Fruit fly (Drosophila melanogaster) whole organism, embryonic: ENCODE results near the gene His3.3B.

Experiments
- CG10565 ChIP-seq: fragments of 200-800 bp; sonication (Bioruptor generic); optimal IDR thresholded peaks from 3 replicates; lab custom pipeline; 2016; ENCODE audit warnings: missing biosample characterization, mild to moderate bottlenecking, missing genetic modification characterization
- CG12104 ChIP-seq: fragments of 200-800 bp; sonication (Bioruptor generic); optimal IDR thresholded peaks from 3 replicates; lab custom pipeline; 2016; ENCODE audit warnings: missing biosample characterization, missing genetic modification characterization
- CG12236 ChIP-seq: fragments of 200-800 bp; sonication (Bioruptor generic); optimal IDR thresholded peaks from 2 replicates; lab custom pipeline; 2016; ENCODE audit warnings: missing biosample characterization, missing genetic modification characterization
- CG12659 ChIP-seq: fragments of 200-800 bp; sonication (Bioruptor generic); optimal IDR thresholded peaks from 3 replicates; lab custom pipeline; 2017; ENCODE audit warnings: mild to moderate bottlenecking, missing biosample characterization, missing genetic modification reagents, missing genetic modification characterization
- CG15479 ChIP-seq: fragments of 200-800 bp; sonication (Bioruptor generic); optimal IDR thresholded peaks from 3 replicates; lab custom pipeline; 2019; ENCODE audit warnings: missing biosample characterization, mild to moderate bottlenecking, missing genetic modification characterization, moderate library complexity
- CG15514 ChIP-seq: fragments of 200-800 bp; sonication (Bioruptor generic); optimal IDR thresholded peaks from 3 replicates; lab custom pipeline; 2017; ENCODE audit warnings: missing biosample characterization, missing genetic modification characterization, mild to moderate bottlenecking, moderate library complexity, missing genetic modification reagents
- CG1602 ChIP-seq: fragments of 200-800 bp; sonication (Bioruptor generic); optimal IDR thresholded peaks from 3 replicates; lab custom pipeline; 2016; ENCODE audit warnings: missing biosample characterization, missing genetic modification characterization
- CG32772 ChIP-seq: fragments of 200-800 bp; sonication (Bioruptor generic); IDR thresholded peaks from 2 replicates; pipeline ENCODE4 v1.3.6; 2022; ENCODE audit warnings: missing biosample characterization, missing genetic modification characterization
- CG34422 ChIP-seq: fragments of 200-800 bp; sonication (Bioruptor generic); IDR thresholded peaks from 3 replicates; pipeline ENCODE4 v1.3.6; 2022; ENCODE audit warnings: missing biosample characterization, missing genetic modification characterization
- CG7745 ChIP-seq: fragments of 200-800 bp; sonication (Bioruptor generic); optimal IDR thresholded peaks from 2 replicates; lab custom pipeline; 2018; ENCODE audit warnings: missing biosample characterization, mild to moderate bottlenecking, missing genetic modification characterization, moderate library complexity
- CG7928 ChIP-seq: fragments of 200-800 bp; sonication (Bioruptor generic); optimal IDR thresholded peaks from 2 replicates; lab custom pipeline; 2017; ENCODE audit warnings: missing biosample characterization, mild to moderate bottlenecking, missing genetic modification characterization
- CG9817 ChIP-seq: fragments of 200-800 bp; sonication (Bioruptor generic); optimal IDR thresholded peaks from 2 replicates; lab custom pipeline; 2018; ENCODE audit warnings: missing biosample characterization, mild to moderate bottlenecking, missing genetic modification characterization, moderate library complexity
- CHES-1-like ChIP-seq: fragments of 200-800 bp; sonication (Bioruptor generic); optimal IDR thresholded peaks from 2 replicates; lab custom pipeline; 2016; ENCODE audit warnings: missing biosample characterization, missing genetic modification characterization
- CTCF ChIP-seq: fragments of 200-800 bp; sonication (Bioruptor generic); optimal IDR thresholded peaks from 2 replicates; lab custom pipeline; 2017; ENCODE audit warnings: missing biosample characterization, mild to moderate bottlenecking, missing genetic modification characterization, moderate library complexity
- CoRest ChIP-seq: fragments of 200-800 bp; sonication (Bioruptor generic); optimal IDR thresholded peaks from 3 replicates; lab custom pipeline; 2018; ENCODE audit warnings: missing biosample characterization, mild to moderate bottlenecking, missing genetic modification characterization, moderate library complexity
- Gug ChIP-seq: fragments of 200-800 bp; sonication (Bioruptor generic); IDR thresholded peaks from 4 replicates; pipeline ENCODE4 v1.3.6; 2022; ENCODE audit warnings: missing biosample characterization, missing genetic modification characterization
- Hand ChIP-seq: fragments of 200-800 bp; sonication (Bioruptor generic); optimal IDR thresholded peaks from 2 replicates; lab custom pipeline; 2017; ENCODE audit warnings: mild to moderate bottlenecking, missing biosample characterization, missing genetic modification reagents, missing genetic modification characterization
- Hmr ChIP-seq: fragments of 200-800 bp; sonication (Bioruptor generic); optimal IDR thresholded peaks from 3 replicates; lab custom pipeline; 2017; ENCODE audit warnings: mild to moderate bottlenecking, missing biosample characterization, missing genetic modification reagents, missing genetic modification characterization
- Hmx ChIP-seq: fragments of 200-800 bp; sonication (Bioruptor generic); optimal IDR thresholded peaks from 2 replicates; lab custom pipeline; 2016; ENCODE audit warnings: missing biosample characterization, missing genetic modification characterization
- Lhr ChIP-seq: fragments of 200-800 bp; sonication (Bioruptor generic); optimal IDR thresholded peaks from 3 replicates; lab custom pipeline; 2017; ENCODE audit warnings: mild to moderate bottlenecking, missing biosample characterization, missing genetic modification reagents, missing genetic modification characterization
- MESR4 ChIP-seq: fragments of 200-800 bp; sonication (Bioruptor generic); optimal IDR thresholded peaks from 2 replicates; lab custom pipeline; 2018; ENCODE audit warnings: missing biosample characterization, mild to moderate bottlenecking, missing genetic modification characterization, moderate library complexity
- Myb ChIP-seq: fragments of 200-800 bp; sonication (Bioruptor generic); optimal IDR thresholded peaks from 2 replicates; lab custom pipeline; 2016; ENCODE audit warnings: missing biosample characterization, missing genetic modification characterization
- NFAT ChIP-seq: fragments of 200-800 bp; sonication (Bioruptor generic); IDR thresholded peaks from 2 replicates; pipeline ENCODE4 v1.3.6; 2022; ENCODE audit warnings: missing biosample characterization, missing genetic modification characterization
- NK7.1 ChIP-seq: fragments of 200-800 bp; sonication (Bioruptor generic); optimal IDR thresholded peaks from 3 replicates; lab custom pipeline; 2016; ENCODE audit warnings: missing biosample characterization, missing genetic modification characterization
- Nf-YC ChIP-seq: fragments of 200-800 bp; optimal IDR thresholded peaks from 3 replicates; lab custom pipeline; 2019; ENCODE audit warnings: missing biosample characterization, mild to moderate bottlenecking, missing genetic modification characterization, moderate library complexity
- Spps ChIP-seq: fragments of 200-800 bp; sonication (Bioruptor generic); optimal IDR thresholded peaks from 2 replicates; lab custom pipeline; 2018; ENCODE audit warnings: missing biosample characterization, mild to moderate bottlenecking, missing genetic modification characterization
- Xrp1 ChIP-seq: fragments of 200-800 bp; sonication (Bioruptor generic); IDR thresholded peaks from 2 replicates; pipeline ENCODE4 v1.3.6; 2022; ENCODE audit warnings: missing biosample characterization, missing genetic modification characterization
- amos ChIP-seq: fragments of 200-800 bp; sonication (Bioruptor generic); IDR thresholded peaks from 2 replicates; pipeline ENCODE4 v1.3.6; 2022; ENCODE audit warnings: missing biosample characterization, missing genetic modification characterization; ENCODE audit not compliant: partially characterized antibody
- ap ChIP-seq: fragments of 200-800 bp; sonication (Bioruptor generic); IDR thresholded peaks from 2 replicates; pipeline ENCODE4 v1.3.6; 2022; ENCODE audit warnings: missing biosample characterization, missing genetic modification characterization
- bcd ChIP-seq: fragments of 200-800 bp; sonication (Bioruptor generic); optimal IDR thresholded peaks from 2 replicates; lab custom pipeline; 2017; ENCODE audit warnings: missing biosample characterization, mild to moderate bottlenecking, missing genetic modification characterization
- bsh ChIP-seq, 2 experiments: fragments of 200-800 bp; sonication (Bioruptor generic); optimal IDR thresholded peaks; 2 replicates each; lab custom pipeline; 2017 to 2018; ENCODE audit warnings: mild to moderate bottlenecking in 2 of 2, missing biosample characterization in 2 of 2, missing genetic modification characterization in 2 of 2, moderate library complexity in 1 of 2
- caup ChIP-seq: fragments of 200-800 bp; sonication (Bioruptor generic); optimal IDR thresholded peaks from 3 replicates; lab custom pipeline; 2017; ENCODE audit warnings: missing biosample characterization, mild to moderate bottlenecking, missing genetic modification characterization, moderate library complexity; ENCODE audit not compliant: severe bottlenecking
- dan ChIP-seq: fragments of 200-800 bp; sonication (Bioruptor generic); IDR thresholded peaks from 2 replicates; pipeline ENCODE4 v1.3.6; 2022; ENCODE audit warnings: missing biosample characterization, missing genetic modification characterization
- dysf ChIP-seq: fragments of 200-800 bp; sonication (Bioruptor generic); IDR thresholded peaks from 3 replicates; pipeline ENCODE4 v1.3.6; 2022; ENCODE audit warnings: missing biosample characterization, missing genetic modification characterization
- fd102C ChIP-seq: fragments of 200-800 bp; sonication (Bioruptor generic); optimal IDR thresholded peaks from 2 replicates; lab custom pipeline; 2018; ENCODE audit warnings: missing biosample characterization, mild to moderate bottlenecking, missing genetic modification characterization, moderate library complexity
- her ChIP-seq: fragments of 200-800 bp; sonication (Bioruptor generic); optimal IDR thresholded peaks from 2 replicates; lab custom pipeline; 2016; ENCODE audit warnings: missing biosample characterization, missing genetic modification characterization
- knrl ChIP-seq: fragments of 200-800 bp; sonication (Bioruptor generic); IDR thresholded peaks from 3 replicates; pipeline ENCODE4 v1.3.6; 2022; ENCODE audit warnings: missing biosample characterization, missing genetic modification characterization; ENCODE audit not compliant: partially characterized antibody
- mirr ChIP-seq: fragments of 200-800 bp; sonication (Bioruptor generic); optimal IDR thresholded peaks from 3 replicates; lab custom pipeline; 2018; ENCODE audit warnings: missing biosample characterization, mild to moderate bottlenecking, missing genetic modification characterization
- pan ChIP-seq, 4 experiments: fragments of >200 bp in 3 of 4; fragments of 200-800 bp in 1 of 4; sonication (Bioruptor generic) in 1 of 4; optimal IDR thresholded peaks in 3 of 4; IDR thresholded peaks in 1 of 4; 2 replicates each; pipeline versions ENCODE4 v1.3.6 to Lab custom; 2017 to 2022; ENCODE audit warnings: missing biosample characterization in 2 of 4, missing genetic modification characterization in 2 of 4, mixed read lengths in 1 of 4
- pum ChIP-seq: fragments of 200-800 bp; sonication (Bioruptor generic); optimal IDR thresholded peaks from 2 replicates; lab custom pipeline; 2016; ENCODE audit warnings: missing biosample characterization, missing genetic modification characterization
- run ChIP-seq: fragments of 200-800 bp; sonication (Bioruptor generic); optimal IDR thresholded peaks from 3 replicates; lab custom pipeline; 2018; ENCODE audit warnings: missing biosample characterization, mild to moderate bottlenecking, missing genetic modification characterization
- scrt ChIP-seq: fragments of 200-800 bp; sonication (Bioruptor generic); optimal IDR thresholded peaks from 2 replicates; lab custom pipeline; 2018; ENCODE audit warnings: missing biosample characterization, mild to moderate bottlenecking, missing genetic modification characterization, moderate library complexity
- sd ChIP-seq: fragments of 200-800 bp; sonication (Bioruptor generic); optimal IDR thresholded peaks from 3 replicates; lab custom pipeline; 2018; ENCODE audit warnings: missing biosample characterization, mild to moderate bottlenecking, missing genetic modification characterization, moderate library complexity
- sens ChIP-seq: fragments of 200-800 bp; sonication (Bioruptor generic); peaks from one replicate; lab custom pipeline; 2016; ENCODE audit warnings: missing biosample characterization, missing genetic modification characterization
- slp2 ChIP-seq: fragments of 200-800 bp; sonication (Bioruptor generic); optimal IDR thresholded peaks from 2 replicates; lab custom pipeline; 2016; ENCODE audit warnings: missing biosample characterization, missing genetic modification characterization
- sna ChIP-seq: fragments of 200-800 bp; sonication (Bioruptor generic); IDR thresholded peaks from 2 replicates; pipeline ENCODE4 v1.3.6; 2022; ENCODE audit warnings: missing biosample characterization, missing genetic modification characterization; ENCODE audit not compliant: partially characterized antibody
- sug ChIP-seq: fragments of 200-800 bp; optimal IDR thresholded peaks from 2 replicates; lab custom pipeline; 2019; ENCODE audit warnings: missing biosample characterization, mild to moderate bottlenecking, missing genetic modification characterization, moderate library complexity
- trh ChIP-seq: fragments of 200-800 bp; sonication (Bioruptor generic); optimal IDR thresholded peaks from 2 replicates; lab custom pipeline; 2016; ENCODE audit warnings: missing biosample characterization, missing genetic modification characterization
- usp ChIP-seq: fragments of >200 bp; optimal IDR thresholded peaks from 2 replicates; lab custom pipeline; 2017; ENCODE audit warnings: missing biosample characterization, missing genetic modification characterization
- z ChIP-seq: fragments of 200-800 bp; sonication (Bioruptor generic); IDR thresholded peaks from 3 replicates; pipeline ENCODE4 v1.3.6; 2022; ENCODE audit warnings: missing biosample characterization, missing genetic modification characterization

The His3.3B gene

dm6 chrX:9141219-9141618 is 15.2 kb downstream of the His3.3B start (continued):
- TF ChIP-seq Gug (GFP tag; lab: Robert Waterston, UW): peak; percentile 91
- TF ChIP-seq bsh (GFP tag; optimal IDR thresholded peaks at IDR 0.05; lab: Kevin White, UChicago): peak; percentile 26 to 80
- peak; percentile 36 for TF ChIP-seq sd (tag; lab: Kevin White, UChicago)
- peak; percentile 45 for TF ChIP-seq NK7.1 (GFP tag; lab: Kevin White, UChicago)
- TF ChIP-seq amos (GFP tag; lab: Robert Waterston, UW): no peak
- no peak for TF ChIP-seq Hmx (GFP tag; lab: Kevin White, UChicago)
- peak; percentile 7 for TF ChIP-seq scrt (GFP tag; lab: Kevin White, UChicago)
- TF ChIP-seq Xrp1 (GFP tag; lab: Robert Waterston, UW): peak; percentile 93
- TF ChIP-seq CG10565 (GFP tag; lab: Kevin White, UChicago): no peak
- peak; percentile 88 for TF ChIP-seq CG34422 (GFP tag; lab: Robert Waterston, UW)
- TF ChIP-seq fd102C: peak; percentile 26
- no peak for TF ChIP-seq sna (GFP tag; lab: Robert Waterston, UW)
- no peak for TF ChIP-seq CG7928 (GFP tag; lab: Kevin White, UChicago)
- TF ChIP-seq CG7745 (tag; lab: Kevin White, UChicago): no peak
- peak; percentile 43 for TF ChIP-seq CG1602 (GFP tag; lab: Kevin White, UChicago)
- peak; percentile 56 for TF ChIP-seq Myb (GFP tag; lab: Kevin White, UChicago)
- TF ChIP-seq z (GFP tag; lab: Robert Waterston, UW): peak; percentile 25; the same call in 1 of the 3 replicates
- TF ChIP-seq Lhr (GFP tag; lab: Kevin White, UChicago): peak; percentile 3
- peak; percentile 78 for TF ChIP-seq CG32772 (GFP tag; lab: Robert Waterston, UW)
- peak; percentile 55 for TF ChIP-seq Hand
- TF ChIP-seq trh (GFP tag; lab: Kevin White, UChicago): no peak
- peak; percentile 76 for TF ChIP-seq dan (GFP tag; lab: Robert Waterston, UW)
- peak; percentile 17 for TF ChIP-seq CG12236
- TF ChIP-seq CG15514 (GFP tag; lab: Kevin White, UChicago): no peak
- no peak for TF ChIP-seq usp (GFP tag; lab: Kevin White, UChicago)
- TF ChIP-seq CHES-1-like (GFP tag; lab: Kevin White, UChicago): peak; percentile 59
- peak; percentile 34 for TF ChIP-seq CG12104
- peak; percentile 25 for TF ChIP-seq CG15479 (GFP tag; lab: Kevin White, UChicago)
- TF ChIP-seq Nf-YC (tag; lab: Kevin White, UChicago): peak; percentile 47
- peak; percentile 58 for TF ChIP-seq CG12659 (GFP tag; lab: Kevin White, UChicago)
- peak; percentile 77 for TF ChIP-seq pum (GFP tag; lab: Kevin White, UChicago)
- peak; percentile 21 for TF ChIP-seq sug (tag; lab: Kevin White, UChicago)
- TF ChIP-seq NFAT (GFP tag; lab: Robert Waterston, UW): peak; percentile 75
- TF ChIP-seq ap: peak; percentile 74
- TF ChIP-seq pan (optimal IDR thresholded peaks at IDR 0.05; lab: Kevin White, UChicago): no peak
- peak in 1 of 2 experiments; percentile 81 for TF ChIP-seq pan (GFP tag; optimal IDR thresholded peaks at IDR 0.05 in 1 of 2, IDR thresholded peaks at IDR 0.05 in 1 of 2)
- peak; percentile 94 for TF ChIP-seq sens (GFP tag; lab: Kevin White, UChicago)
- TF ChIP-seq MESR4 (GFP tag; lab: Kevin White, UChicago): peak; percentile 32
- TF ChIP-seq mirr (GFP tag; lab: Kevin White, UChicago): peak; percentile 33
- TF ChIP-seq knrl: 0 out of 3 replicates have a peak, but pooled peaks have one; percentile 23
- peak; percentile 31 for TF ChIP-seq Spps
- no peak for TF ChIP-seq Hmr (GFP tag; lab: Kevin White, UChicago)
- TF ChIP-seq dysf (GFP tag; lab: Robert Waterston, UW): peak; percentile 89
- TF ChIP-seq her (GFP tag; lab: Kevin White, UChicago): peak; percentile 56
- peak; percentile 51 for TF ChIP-seq CG9817 (tag; lab: Kevin White, UChicago)
- TF ChIP-seq CTCF: no peak
- no peak for TF ChIP-seq caup (GFP tag; lab: Kevin White, UChicago)
- TF ChIP-seq bcd (GFP tag; lab: Kevin White, UChicago): peak; percentile 53
- peak; percentile 72 for TF ChIP-seq CoRest (tag; lab: Kevin White, UChicago)
- TF ChIP-seq run (tag; lab: Kevin White, UChicago): peak; percentile 22
- peak; percentile 58 for TF ChIP-seq slp2 (GFP tag; lab: Kevin White, UChicago)
